Worm (Caenorhabditis elegans) whole organism, mixed stage, embryonic: Measurements from ENCODE around the gene R03H10.2.
"Not testable (repeated sequence)": the region's sequence is repeated elsewhere in the genome, so short reads cannot be mapped to it uniquely, and the experiment has no call there.

ENCODE experiments used
- M03D4.4 ChIP-seq: sonication (generic microtip); optimal IDR thresholded peaks from 2 replicates; lab custom pipeline; 2017; ENCODE audit warnings: mild to moderate bottlenecking, missing genetic modification characterization, missing compliant biosample characterization
- bed-3 ChIP-seq: fragments of 200-800 bp; sonication (Bioruptor generic); optimal IDR thresholded peaks from 3 replicates; lab custom pipeline; 2018; ENCODE audit warnings: mild to moderate bottlenecking, missing genetic modification characterization, moderate library complexity, missing compliant biosample characterization
- blmp-1 ChIP-seq: fragments of 150-350 bp; optimal IDR thresholded peaks from 2 replicates; lab custom pipeline; 2014; ENCODE audit warnings: missing biosample characterization, missing genetic modification characterization
- ceh-39 ChIP-seq: fragments of 150-350 bp; optimal IDR thresholded peaks from 2 replicates; lab custom pipeline; 2014; ENCODE audit warnings: missing biosample characterization, missing genetic modification characterization
- ceh-43 ChIP-seq: fragments of 200-800 bp; sonication (Bioruptor generic); optimal IDR thresholded peaks from 2 replicates; lab custom pipeline; 2018; ENCODE audit warnings: mild to moderate bottlenecking, missing genetic modification characterization, moderate library complexity, missing compliant biosample characterization
- ceh-83 ChIP-seq: fragments of 200-800 bp; sonication (Bioruptor generic); optimal IDR thresholded peaks from 2 replicates; lab custom pipeline; 2018; ENCODE audit warnings: mild to moderate bottlenecking, missing genetic modification characterization, missing compliant biosample characterization
- ces-1 ChIP-seq: fragments of 150-350 bp; optimal IDR thresholded peaks from 2 replicates; lab custom pipeline; 2014; ENCODE audit warnings: missing biosample characterization, missing genetic modification reagents, missing genetic modification characterization
- cnd-1 ChIP-seq: fragments of 200-800 bp; sonication (Bioruptor generic); optimal IDR thresholded peaks from 2 replicates; lab custom pipeline; 2018; ENCODE audit warnings: mild to moderate bottlenecking, missing genetic modification characterization, missing compliant biosample characterization
- drap-1 ChIP-seq: fragments of 200-800 bp; sonication (Bioruptor generic); optimal IDR thresholded peaks from 3 replicates; lab custom pipeline; 2018; ENCODE audit warnings: mild to moderate bottlenecking, missing genetic modification characterization, missing compliant biosample characterization
- elt-3 ChIP-seq: fragments of 150-350 bp; optimal IDR thresholded peaks from 2 replicates; lab custom pipeline; 2014; ENCODE audit warnings: missing biosample characterization, missing genetic modification characterization
- flh-1 ChIP-seq: fragments of 200-800 bp; sonication (Bioruptor generic); optimal IDR thresholded peaks from 2 replicates; lab custom pipeline; 2018; ENCODE audit warnings: mild to moderate bottlenecking, missing genetic modification characterization, moderate library complexity, missing compliant biosample characterization
- ham-2 ChIP-seq: fragments of 200-800 bp; sonication (Bioruptor generic); optimal IDR thresholded peaks from 2 replicates; lab custom pipeline; 2018; ENCODE audit warnings: mild to moderate bottlenecking, missing genetic modification characterization, missing compliant biosample characterization
- hlh-1 ChIP-seq: fragments of 150-350 bp; optimal IDR thresholded peaks from 2 replicates; lab custom pipeline; 2014; ENCODE audit warnings: missing biosample characterization, missing genetic modification reagents, missing genetic modification characterization
- lin-13 ChIP-seq: fragments of 150-350 bp; optimal IDR thresholded peaks from 2 replicates; lab custom pipeline; 2014; ENCODE audit warnings: missing biosample characterization, missing genetic modification characterization
- lin-32 ChIP-seq: fragments of 200-800 bp; sonication (Bioruptor generic); optimal IDR thresholded peaks from 2 replicates; lab custom pipeline; 2018; ENCODE audit warnings: mild to moderate bottlenecking, missing genetic modification characterization, missing compliant biosample characterization
- mab-5 ChIP-seq: fragments of 150-350 bp; optimal IDR thresholded peaks from 2 replicates; lab custom pipeline; 2014; ENCODE audit warnings: missing biosample characterization, missing genetic modification characterization
- mep-1 ChIP-seq: fragments of 150-350 bp; optimal IDR thresholded peaks from 2 replicates; lab custom pipeline; 2017; ENCODE audit warnings: missing biosample characterization, missing genetic modification reagents, missing genetic modification characterization, inconsistent platforms
- mls-2 ChIP-seq: sonication (generic microtip); optimal IDR thresholded peaks from 2 replicates; lab custom pipeline; 2016; ENCODE audit warnings: mild to moderate bottlenecking, missing genetic modification characterization, moderate library complexity, missing compliant biosample characterization
- nhr-2 ChIP-seq: fragments of 150-350 bp; optimal IDR thresholded peaks from 2 replicates; lab custom pipeline; 2014; ENCODE audit warnings: missing biosample characterization, missing genetic modification characterization
- nhr-237 ChIP-seq: fragments of 150-350 bp; optimal IDR thresholded peaks from 2 replicates; lab custom pipeline; 2014; ENCODE audit warnings: missing biosample characterization, missing genetic modification characterization
- nhr-28 ChIP-seq: fragments of 150-350 bp; optimal IDR thresholded peaks from 2 replicates; lab custom pipeline; 2014; ENCODE audit warnings: missing biosample characterization, missing genetic modification characterization
- nhr-76 ChIP-seq: sonication (generic microtip); optimal IDR thresholded peaks from 2 replicates; lab custom pipeline; 2017; ENCODE audit warnings: missing biosample characterization, missing genetic modification characterization
- pha-4 ChIP-seq: fragments of 150-350 bp; optimal IDR thresholded peaks from 2 replicates; lab custom pipeline; 2018; ENCODE audit warnings: missing biosample characterization, missing genetic modification reagents, missing genetic modification characterization
- sem-2 ChIP-seq: fragments of 200-800 bp; sonication (Bioruptor generic); optimal IDR thresholded peaks from 2 replicates; lab custom pipeline; 2018; ENCODE audit warnings: mild to moderate bottlenecking, missing genetic modification characterization, missing compliant biosample characterization
- sptf-1 ChIP-seq: sonication (generic microtip); optimal IDR thresholded peaks from 2 replicates; lab custom pipeline; 2017; ENCODE audit warnings: mild to moderate bottlenecking, missing genetic modification characterization, moderate library complexity, missing compliant biosample characterization
- tbx-8 ChIP-seq: fragments of 200-800 bp; sonication (Bioruptor generic); optimal IDR thresholded peaks from 2 replicates; lab custom pipeline; 2018; ENCODE audit warnings: mild to moderate bottlenecking, missing genetic modification characterization, moderate library complexity, missing compliant biosample characterization
- unc-39 ChIP-seq: fragments of 150-350 bp; optimal IDR thresholded peaks from 2 replicates; lab custom pipeline; 2014; ENCODE audit warnings: missing biosample characterization, missing genetic modification characterization
- unc-62 ChIP-seq: fragments of 150-350 bp; optimal IDR thresholded peaks from 2 replicates; lab custom pipeline; 2014; ENCODE audit warnings: missing biosample characterization, missing genetic modification reagents, missing genetic modification characterization
- ztf-11 ChIP-seq: fragments of 150-350 bp; optimal IDR thresholded peaks from 2 replicates; lab custom pipeline; 2014; ENCODE audit warnings: missing biosample characterization, missing genetic modification characterization

The R03H10.2 gene

DNA sequence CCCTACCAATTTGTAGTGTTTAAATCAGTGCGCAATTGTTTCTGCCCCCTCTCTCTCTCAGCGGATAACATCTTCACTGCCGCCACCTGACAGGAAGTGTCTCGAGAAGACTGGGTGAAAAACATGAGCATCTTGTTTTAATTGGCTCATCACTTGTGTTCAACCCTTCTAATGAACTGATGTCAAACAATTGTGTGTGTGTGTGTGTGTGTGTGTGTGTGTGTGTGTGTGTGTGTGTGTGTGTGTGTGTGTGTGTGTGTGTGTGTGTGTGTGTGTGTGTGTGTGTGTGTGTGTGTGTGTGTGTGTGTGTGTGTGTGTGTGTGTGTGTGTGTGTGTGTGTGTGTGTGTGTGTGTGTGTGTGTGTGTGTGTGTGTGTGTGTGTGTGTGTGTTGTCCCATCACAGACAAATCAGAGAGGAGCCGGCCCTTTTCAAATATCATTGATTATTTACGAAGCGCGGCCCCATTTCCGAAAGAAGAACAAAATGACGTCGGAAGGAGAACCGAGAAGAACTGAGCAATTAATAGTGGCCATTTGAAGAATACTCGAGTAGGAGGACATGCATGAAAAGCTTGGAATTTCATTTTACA, 25.4 kb upstream of the R03H10.2 start:
- TF ChIP-seq ham-2 (GFP tag; lab: Kevin White, UChicago) = peak; percentile 11
- TF ChIP-seq drap-1 (GFP tag; lab: Kevin White, UChicago) = peak; percentile 60
- TF ChIP-seq ceh-83 (GFP tag; lab: Kevin White, UChicago) = peak; percentile 73
- peak; percentile 44 for TF ChIP-seq flh-1
- TF ChIP-seq cnd-1 (tag; lab: Kevin White, UChicago) = peak; percentile 72
- TF ChIP-seq sptf-1 (tag; lab: Kevin White, UChicago) = peak; percentile 79
- peak; percentile 44 for TF ChIP-seq lin-32 (GFP tag; lab: Kevin White, UChicago)
- peak; percentile 57 for TF ChIP-seq hlh-1 (tag; lab: Kevin White, UChicago)
- TF ChIP-seq mls-2 (tag; lab: Kevin White, UChicago) = peak; percentile 74
- TF ChIP-seq M03D4.4 (tag; lab: Kevin White, UChicago) = peak; percentile 65
- TF ChIP-seq ceh-43 (GFP tag; lab: Kevin White, UChicago) = peak; percentile 31
- TF ChIP-seq bed-3 (GFP tag; lab: Kevin White, UChicago) = peak; percentile 28
- TF ChIP-seq sem-2 (GFP tag; lab: Kevin White, UChicago) = peak; percentile 31

DNA sequence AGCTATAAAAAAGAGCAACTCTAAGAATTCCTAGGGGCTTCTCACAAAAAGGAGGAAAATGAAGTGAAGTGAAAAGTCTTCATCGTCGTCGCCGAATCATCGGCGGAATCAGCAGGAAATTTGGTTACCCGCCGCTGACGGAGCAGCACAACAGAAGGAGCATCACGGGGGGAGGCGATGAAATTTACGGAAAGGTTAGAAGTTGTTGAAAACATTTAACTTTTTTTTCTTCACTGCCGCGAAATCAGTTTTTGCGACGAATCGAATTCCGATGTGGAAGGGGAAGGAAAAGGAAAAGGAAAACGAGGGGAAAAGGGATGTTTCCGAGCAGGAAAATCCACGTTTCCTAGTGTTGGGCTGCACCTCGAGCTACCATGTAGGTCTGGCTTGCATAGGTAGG, 22.2 kb upstream of the R03H10.2 start:
- peak; percentile 1 for TF ChIP-seq sptf-1 (tag; lab: Kevin White, UChicago)
- TF ChIP-seq cnd-1 (tag; lab: Kevin White, UChicago) = no peak
- TF ChIP-seq ces-1 (GFP tag; lab: Kevin White, UChicago) = peak; percentile 80

DNA sequence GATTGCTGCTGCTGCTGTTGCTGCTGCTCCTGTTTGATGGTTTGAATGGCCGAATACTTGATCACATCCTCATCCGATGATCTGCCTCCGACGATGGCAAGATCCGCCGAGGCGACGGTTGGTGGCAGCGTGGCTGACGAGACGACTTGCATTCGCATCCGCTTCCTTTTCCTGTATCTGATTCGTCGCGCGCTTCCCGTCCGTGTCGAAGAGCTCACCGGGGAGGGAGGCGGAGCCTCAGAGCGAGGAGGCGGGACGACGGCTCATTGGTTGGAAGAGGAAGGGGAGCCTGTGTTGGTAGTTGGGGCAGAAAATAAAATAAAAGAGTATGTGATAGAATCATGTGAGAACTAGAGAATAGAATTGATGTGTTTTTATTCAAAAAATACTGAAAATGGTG, 20.9 kb upstream of the R03H10.2 start:
- TF ChIP-seq elt-3 = no peak
- no peak for TF ChIP-seq nhr-76 (tag; lab: Kevin White, UChicago)
- no peak for TF ChIP-seq cnd-1 (tag; lab: Kevin White, UChicago)
- no peak for TF ChIP-seq bed-3 (GFP tag; lab: Kevin White, UChicago)
- no peak for TF ChIP-seq nhr-28
- no peak for TF ChIP-seq flh-1
- TF ChIP-seq lin-13 (tag; lab: Kevin White, UChicago) = no peak
- TF ChIP-seq nhr-237 (tag; lab: Kevin White, UChicago) = no peak
- TF ChIP-seq tbx-8 (GFP tag; lab: Kevin White, UChicago) = no peak
- no peak for TF ChIP-seq mep-1
- no peak for TF ChIP-seq nhr-2
- no peak for TF ChIP-seq M03D4.4 (tag; lab: Kevin White, UChicago)
- no peak for TF ChIP-seq unc-39 (tag; lab: Kevin White, UChicago)
- no peak for TF ChIP-seq sptf-1 (tag; lab: Kevin White, UChicago)
- TF ChIP-seq ztf-11 = no peak
- no peak for TF ChIP-seq mab-5 (tag; lab: Kevin White, UChicago)
- TF ChIP-seq blmp-1 (tag; lab: Kevin White, UChicago) = no peak
- TF ChIP-seq unc-62 (GFP tag; lab: Kevin White, UChicago) = no peak
- TF ChIP-seq pha-4 (tag; lab: Kevin White, UChicago) = no peak

DNA sequence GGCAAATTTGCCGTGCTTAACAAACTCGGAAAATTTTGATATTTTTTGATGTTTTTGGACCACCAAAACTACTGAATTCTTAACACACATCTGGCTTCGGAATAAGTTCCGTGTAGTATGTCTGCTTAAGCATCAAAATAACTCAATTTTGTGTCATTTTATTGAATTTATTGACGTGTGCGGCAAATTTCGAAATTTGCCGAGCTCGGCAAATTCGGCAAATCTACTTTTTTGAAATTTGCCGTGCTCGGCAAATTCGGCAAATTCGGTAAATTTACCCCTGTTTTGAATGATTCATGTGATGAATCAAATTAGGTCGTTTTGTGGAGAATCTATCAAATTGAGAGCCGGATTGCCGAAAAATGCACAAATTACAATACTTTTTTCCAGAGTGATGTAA, 20.3 kb upstream of the R03H10.2 start, which contains the start of gene ast-1:
Gene ast-1 (minus strand): TSS at position 101 of the 400 bp plus-strand sequence.
- not testable (repeated sequence) for TF ChIP-seq flh-1; ces-1 (GFP tag; lab: Kevin White, UChicago); nhr-2

DNA sequence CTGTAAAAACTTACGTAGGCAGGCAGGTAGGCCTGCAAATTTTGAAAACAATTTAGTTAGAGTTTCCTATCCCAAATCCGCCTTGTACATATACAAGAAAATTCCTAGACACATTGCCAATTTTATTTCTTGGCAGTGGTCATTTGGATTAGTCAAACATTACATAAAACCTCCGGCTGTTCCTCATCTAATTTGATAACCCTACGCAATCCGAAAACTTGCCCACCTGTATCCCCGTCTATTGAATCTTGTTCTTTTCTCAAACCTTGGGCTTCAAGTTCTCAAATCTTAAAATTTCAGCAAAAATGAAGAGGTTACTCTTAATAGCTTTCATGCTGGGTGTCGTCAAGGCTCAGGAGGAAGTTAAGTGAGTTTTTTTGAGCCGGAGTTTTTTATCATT, 9.5 kb upstream of the R03H10.2 start, which contains the start of gene F56D3.1:
Gene F56D3.1 (plus strand): TSS at position 301 of the 400 bp plus-strand sequence.
- TF ChIP-seq blmp-1 (tag; lab: Kevin White, UChicago) (no peak), ztf-11 (no peak), sptf-1 (tag; lab: Kevin White, UChicago) (no peak), elt-3 (no peak), ham-2 (GFP tag; lab: Kevin White, UChicago) (no peak), M03D4.4 (tag; lab: Kevin White, UChicago) (no peak), flh-1 (no peak), nhr-28 (no peak)
- TF ChIP-seq, all 35 proteins: peak for 0

DNA sequence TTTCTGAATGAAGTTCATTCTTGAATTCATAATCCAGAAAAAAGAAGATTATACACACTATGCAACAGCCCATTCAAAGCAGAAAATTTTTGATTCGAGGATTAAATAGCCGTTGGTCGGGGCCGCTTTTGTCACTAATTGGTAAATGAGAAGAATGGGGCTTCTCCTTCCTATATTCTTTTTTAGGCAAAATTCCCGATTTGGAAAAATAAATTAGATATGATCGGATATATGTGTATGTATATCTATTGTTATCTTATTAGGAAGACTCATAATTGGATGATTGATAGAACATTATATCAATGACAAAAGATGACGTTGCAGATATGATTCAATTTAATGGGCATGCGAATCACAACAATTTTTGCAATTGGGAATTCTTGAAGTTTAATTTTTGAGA, 5.4 kb upstream of the R03H10.2 start:
- TF ChIP-seq bed-3 (GFP tag; lab: Kevin White, UChicago) (no peak), ceh-39 (no peak), sptf-1 (tag; lab: Kevin White, UChicago) (no peak), lin-13 (tag; lab: Kevin White, UChicago) (no peak), elt-3 (no peak), mep-1 (no peak), ztf-11 (no peak)
- TF ChIP-seq, all 35 proteins: peak for 0
